Fruit fly (Drosophila melanogaster) whole organism, embryonic: ENCODE measurements around the gene CG6126.
A peak's percentile ranks its signal among the peaks of the same experiment; 100 is the strongest.

Source experiments
- Abd-B ChIP-seq: fragments of 200-800 bp; sonication (Bioruptor generic); optimal IDR thresholded peaks from 2 replicates; lab custom pipeline; 2018; ENCODE audit warnings: missing biosample characterization, mild to moderate bottlenecking, missing genetic modification characterization, moderate library complexity
- Atf3 ChIP-seq: fragments of 200-800 bp; sonication (Bioruptor generic); optimal IDR thresholded peaks from 3 replicates; lab custom pipeline; 2016; ENCODE audit warnings: missing biosample characterization, missing genetic modification characterization
- Atf6 ChIP-seq: fragments of 200-800 bp; sonication (Bioruptor generic); IDR thresholded peaks from 2 replicates; pipeline ENCODE4 v1.3.6; 2022; ENCODE audit warnings: missing biosample characterization, missing genetic modification characterization
- B-H1 ChIP-seq: fragments of 200-800 bp; sonication (Bioruptor generic); IDR thresholded peaks from 3 replicates; pipeline ENCODE4 v1.3.6; 2022; ENCODE audit warnings: missing biosample characterization, missing genetic modification characterization
- Bgb ChIP-seq: fragments of 200-800 bp; sonication (Bioruptor generic); IDR thresholded peaks from 2 replicates; pipeline ENCODE4 v1.3.6; 2022; ENCODE audit warnings: missing biosample characterization, missing genetic modification characterization; ENCODE audit not compliant: partially characterized antibody
- CG10274 ChIP-seq: fragments of 200-800 bp; sonication (Bioruptor generic); optimal IDR thresholded peaks from 3 replicates; lab custom pipeline; 2017; ENCODE audit warnings: missing biosample characterization, mild to moderate bottlenecking, missing genetic modification characterization
- CG12071 ChIP-seq: fragments of 200-800 bp; sonication (Bioruptor generic); optimal IDR thresholded peaks from 3 replicates; lab custom pipeline; 2018; ENCODE audit warnings: missing biosample characterization, mild to moderate bottlenecking, missing genetic modification characterization
- CG1602 ChIP-seq: fragments of 200-800 bp; sonication (Bioruptor generic); optimal IDR thresholded peaks from 3 replicates; lab custom pipeline; 2016; ENCODE audit warnings: missing biosample characterization, missing genetic modification characterization
- CG1647 ChIP-seq: fragments of 200-800 bp; sonication (Bioruptor generic); optimal IDR thresholded peaks from 3 replicates; lab custom pipeline; 2016; ENCODE audit warnings: missing biosample characterization, missing genetic modification characterization
- CG16815 ChIP-seq: fragments of 200-800 bp; sonication (Bioruptor generic); optimal IDR thresholded peaks from 3 replicates; lab custom pipeline; 2017; ENCODE audit warnings: missing biosample characterization, mild to moderate bottlenecking, missing genetic modification characterization
- CG18599 ChIP-seq: fragments of 200-800 bp; sonication (Bioruptor generic); optimal IDR thresholded peaks from 3 replicates; lab custom pipeline; 2017; ENCODE audit warnings: missing biosample characterization, missing genetic modification characterization, mild to moderate bottlenecking, moderate library complexity, missing genetic modification reagents
- CG31365 ChIP-seq: fragments of 200-800 bp; sonication (Bioruptor generic); optimal IDR thresholded peaks from 2 replicates; lab custom pipeline; 2018; ENCODE audit warnings: missing biosample characterization, mild to moderate bottlenecking, missing genetic modification characterization
- CG32532 ChIP-seq: fragments of 200-800 bp; sonication (Bioruptor generic); IDR thresholded peaks from 2 replicates; pipeline ENCODE4 v1.3.6; 2022; ENCODE audit warnings: missing biosample characterization, missing genetic modification characterization
- CG4707 ChIP-seq: fragments of 200-800 bp; sonication (Bioruptor generic); optimal IDR thresholded peaks from 2 replicates; lab custom pipeline; 2018; ENCODE audit warnings: missing biosample characterization, mild to moderate bottlenecking, missing genetic modification characterization, moderate library complexity
- CG6813 ChIP-seq: fragments of 200-800 bp; sonication (Bioruptor generic); optimal IDR thresholded peaks from 2 replicates; lab custom pipeline; 2017; ENCODE audit warnings: missing biosample characterization, missing genetic modification characterization, mild to moderate bottlenecking, moderate library complexity, missing genetic modification reagents
- CG8388 ChIP-seq: fragments of 200-800 bp; sonication (Bioruptor generic); optimal IDR thresholded peaks from 2 replicates; lab custom pipeline; 2019; ENCODE audit warnings: missing biosample characterization, mild to moderate bottlenecking, missing genetic modification characterization, moderate library complexity
- CG8765 ChIP-seq: fragments of 200-800 bp; sonication (Bioruptor generic); IDR thresholded peaks from 2 replicates; pipeline ENCODE4 v1.3.6; 2022; ENCODE audit warnings: missing biosample characterization, missing genetic modification characterization
- CG9817 ChIP-seq: fragments of 200-800 bp; sonication (Bioruptor generic); optimal IDR thresholded peaks from 2 replicates; lab custom pipeline; 2018; ENCODE audit warnings: missing biosample characterization, mild to moderate bottlenecking, missing genetic modification characterization, moderate library complexity
- D ChIP-seq, 2 experiments: fragments of 200-800 bp in 1 of 2; fragments of >200 bp in 1 of 2; sonication (Bioruptor generic) in 1 of 2; optimal IDR thresholded peaks; 2 replicates in 1 of 2; 3 replicates in 1 of 2; lab custom pipeline; 2017; ENCODE audit warnings: mild to moderate bottlenecking in 1 of 2, missing biosample characterization in 1 of 2, missing genetic modification characterization in 1 of 2, missing genetic modification reagents in 1 of 2
- Dbx ChIP-seq: fragments of 200-800 bp; sonication (Bioruptor generic); IDR thresholded peaks from 3 replicates; pipeline ENCODE4 v1.3.6; 2022; ENCODE audit warnings: missing biosample characterization, missing genetic modification characterization
- Deaf1 ChIP-seq: fragments of 200-800 bp; optimal IDR thresholded peaks from 3 replicates; lab custom pipeline; 2019; ENCODE audit warnings: missing biosample characterization, mild to moderate bottlenecking, missing genetic modification characterization, moderate library complexity
- Dip2 ChIP-seq: fragments of 200-800 bp; sonication (Bioruptor generic); IDR thresholded peaks from 2 replicates; pipeline ENCODE4 v1.3.6; 2022; ENCODE audit warnings: missing biosample characterization, missing genetic modification characterization
- Dip3 ChIP-seq: fragments of 200-800 bp; sonication (Bioruptor generic); optimal IDR thresholded peaks from 3 replicates; lab custom pipeline; 2016; ENCODE audit warnings: missing biosample characterization, missing genetic modification characterization
- Doc2 ChIP-seq: fragments of 200-800 bp; sonication (Bioruptor generic); IDR thresholded peaks from 2 replicates; pipeline ENCODE4 v1.3.6; 2022; ENCODE audit warnings: missing biosample characterization, missing genetic modification characterization
- Dp ChIP-seq: fragments of 200-800 bp; sonication (Bioruptor generic); optimal IDR thresholded peaks from 2 replicates; lab custom pipeline; 2018; ENCODE audit warnings: missing biosample characterization, mild to moderate bottlenecking, missing genetic modification characterization, moderate library complexity
- NK7.1 ChIP-seq: fragments of 200-800 bp; sonication (Bioruptor generic); optimal IDR thresholded peaks from 3 replicates; lab custom pipeline; 2016; ENCODE audit warnings: missing biosample characterization, missing genetic modification characterization
- Neu2 ChIP-seq: fragments of 200-800 bp; sonication (Bioruptor generic); optimal IDR thresholded peaks from 3 replicates; lab custom pipeline; 2016; ENCODE audit warnings: missing biosample characterization, missing genetic modification characterization, borderline replicate concordance
- Oli ChIP-seq: fragments of 200-800 bp; sonication (Bioruptor generic); optimal IDR thresholded peaks from 2 replicates; lab custom pipeline; 2018; ENCODE audit warnings: missing biosample characterization, mild to moderate bottlenecking, missing genetic modification characterization, moderate library complexity
- Scr ChIP-seq: fragments of 200-800 bp; sonication (Bioruptor generic); IDR thresholded peaks from 2 replicates; pipeline ENCODE4 v1.3.6; 2022; ENCODE audit warnings: missing biosample characterization, missing genetic modification characterization; ENCODE audit not compliant: partially characterized antibody
- Sry-δ ChIP-seq: fragments of 200-800 bp; sonication (Bioruptor generic); optimal IDR thresholded peaks from 2 replicates; lab custom pipeline; 2016; ENCODE audit warnings: missing biosample characterization, missing genetic modification characterization
- Stat92E ChIP-seq, 3 experiments: fragments of >200 bp in 2 of 3; fragments of 200-800 bp in 1 of 3; sonication (Bioruptor generic) in 1 of 3; optimal IDR thresholded peaks; 2 replicates each; lab custom pipeline; 2017 to 2019; ENCODE audit warnings: missing biosample characterization in 3 of 3, missing genetic modification characterization in 3 of 3, mild to moderate bottlenecking in 1 of 3, moderate library complexity in 1 of 3
- ara ChIP-seq: fragments of 200-800 bp; sonication (Bioruptor generic); IDR thresholded peaks from 2 replicates; pipeline ENCODE4 v1.3.6; 2022; ENCODE audit warnings: missing biosample characterization, missing genetic modification characterization
- crol ChIP-seq: fragments of 200-800 bp; sonication (Bioruptor generic); IDR thresholded peaks from 2 replicates; pipeline ENCODE4 v1.3.6; 2022; ENCODE audit warnings: missing biosample characterization, missing genetic modification characterization
- cwo ChIP-seq: fragments of 200-800 bp; sonication (Bioruptor generic); optimal IDR thresholded peaks from 3 replicates; lab custom pipeline; 2017; ENCODE audit warnings: missing biosample characterization, missing genetic modification characterization, mild to moderate bottlenecking, moderate library complexity, missing genetic modification reagents
- dati ChIP-seq: fragments of 200-800 bp; sonication (Bioruptor generic); IDR thresholded peaks from 2 replicates; pipeline ENCODE4 v1.3.6; 2022; ENCODE audit warnings: missing biosample characterization, missing genetic modification characterization
- grn ChIP-seq: fragments of 200-800 bp; sonication (Bioruptor generic); optimal IDR thresholded peaks from 3 replicates; lab custom pipeline; 2017; ENCODE audit warnings: missing biosample characterization, missing genetic modification characterization
- klu ChIP-seq: fragments of 200-800 bp; sonication (Bioruptor generic); IDR thresholded peaks from 2 replicates; pipeline ENCODE4 v1.3.6; 2022; ENCODE audit warnings: missing biosample characterization, missing genetic modification characterization
- knrl ChIP-seq: fragments of 200-800 bp; sonication (Bioruptor generic); IDR thresholded peaks from 3 replicates; pipeline ENCODE4 v1.3.6; 2022; ENCODE audit warnings: missing biosample characterization, missing genetic modification characterization; ENCODE audit not compliant: partially characterized antibody
- luna ChIP-seq: fragments of 200-800 bp; sonication (Bioruptor generic); optimal IDR thresholded peaks from 2 replicates; lab custom pipeline; 2016; ENCODE audit warnings: missing biosample characterization, missing genetic modification characterization
- nau ChIP-seq: fragments of 200-800 bp; sonication (Bioruptor generic); optimal IDR thresholded peaks from 3 replicates; lab custom pipeline; 2017; ENCODE audit warnings: missing biosample characterization, mild to moderate bottlenecking, missing genetic modification characterization, missing genetic modification reagents
- org-1 ChIP-seq: fragments of 200-800 bp; sonication (Bioruptor generic); optimal IDR thresholded peaks from 2 replicates; lab custom pipeline; 2017; ENCODE audit warnings: missing biosample characterization, missing genetic modification characterization
- repo ChIP-seq: fragments of 200-800 bp; sonication (Bioruptor generic); optimal IDR thresholded peaks from 2 replicates; lab custom pipeline; 2016; ENCODE audit warnings: missing biosample characterization, missing genetic modification characterization
- row ChIP-seq: fragments of 200-800 bp; sonication (Bioruptor generic); IDR thresholded peaks from 3 replicates; pipeline ENCODE4 v1.3.6; 2022; ENCODE audit warnings: missing biosample characterization, missing genetic modification characterization
- sqz ChIP-seq: fragments of 200-800 bp; sonication (Bioruptor generic); optimal IDR thresholded peaks from 3 replicates; lab custom pipeline; 2018; ENCODE audit warnings: missing biosample characterization, mild to moderate bottlenecking, missing genetic modification characterization
- tin ChIP-seq: fragments of 200-800 bp; sonication (Bioruptor generic); optimal IDR thresholded peaks from 3 replicates; lab custom pipeline; 2016; ENCODE audit warnings: missing biosample characterization, missing genetic modification characterization
- tll ChIP-seq, 2 experiments: fragments of 200-800 bp in 1 of 2; fragments of >200 bp in 1 of 2; sonication (Bioruptor generic) in 1 of 2; optimal IDR thresholded peaks; 2 replicates each; lab custom pipeline; 2017 to 2019; ENCODE audit warnings: missing biosample characterization in 2 of 2, missing genetic modification characterization in 2 of 2, mild to moderate bottlenecking in 1 of 2, moderate library complexity in 1 of 2
- usp ChIP-seq: fragments of >200 bp; optimal IDR thresholded peaks from 2 replicates; lab custom pipeline; 2017; ENCODE audit warnings: missing biosample characterization, missing genetic modification characterization

The CG6126 gene

DNA sequence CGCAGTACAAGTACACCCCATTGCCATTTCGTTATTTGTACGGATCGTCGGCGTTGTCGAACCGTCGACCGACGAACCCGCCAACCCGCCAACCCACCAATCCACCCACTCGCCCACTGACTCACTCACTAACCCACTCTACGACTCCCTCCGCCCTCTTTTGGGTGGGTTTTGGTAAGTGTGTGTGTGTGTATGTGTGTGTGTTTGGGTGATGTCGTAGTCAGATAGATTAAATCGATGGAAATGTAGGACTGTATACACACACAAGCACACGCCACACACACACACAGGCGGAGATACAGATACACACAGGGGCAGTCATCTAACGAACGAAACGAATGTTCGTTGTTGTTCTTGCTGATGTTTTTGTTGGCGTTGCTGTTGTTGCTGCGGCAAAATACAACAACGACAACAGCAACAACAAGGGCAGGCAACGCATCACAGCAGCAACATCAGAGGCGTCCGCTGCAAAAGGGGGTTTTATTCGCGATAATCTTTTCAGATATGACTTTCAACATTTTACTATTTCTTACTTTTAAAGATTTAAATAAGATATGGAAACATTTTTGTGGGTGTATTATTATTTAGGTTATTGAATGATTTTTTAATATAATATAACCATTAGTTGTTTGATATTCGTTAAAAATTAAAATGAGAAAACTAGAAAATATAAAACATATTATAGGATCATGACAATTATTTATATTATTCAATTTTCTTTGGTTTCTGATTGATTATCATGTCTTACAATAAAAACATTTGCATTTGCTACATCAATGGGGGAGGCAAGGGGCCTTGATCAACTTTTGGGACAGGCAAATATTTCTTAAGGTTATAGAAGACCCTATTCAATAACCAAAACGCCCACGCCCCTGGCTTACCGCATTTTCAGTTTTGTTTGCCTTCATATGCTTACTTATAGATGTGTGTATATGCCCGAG is 18.7 kb upstream of the CG6126 start (continued):
- TF ChIP-seq Dp (GFP tag; lab: Kevin White, UChicago) (no peak), Bgb (peak; percentile 29; the same call in 1 of the 2 replicates), CG10274 (GFP tag; lab: Kevin White, UChicago) (peak; percentile 83), knrl (GFP tag; lab: Robert Waterston, UW) (no peak), sqz (peak; percentile 92), CG12071 (GFP tag; lab: Kevin White, UChicago) (peak; percentile 0), tll (GFP tag; optimal IDR thresholded peaks at IDR 0.05; lab: Kevin White, UChicago) (peak in 1 of 2 experiments; percentile 43), grn (GFP tag; lab: Kevin White, UChicago) (peak; percentile 87), org-1 (GFP tag; lab: Kevin White, UChicago) (peak; percentile 88), CG1602 (GFP tag; lab: Kevin White, UChicago) (peak; percentile 92), Atf6 (GFP tag; lab: Robert Waterston, UW) (no peak), tin (peak; percentile 91), CG32532 (GFP tag; lab: Robert Waterston, UW) (peak; percentile 44), CG18599 (GFP tag; lab: Kevin White, UChicago) (peak; percentile 87), B-H1 (GFP tag; lab: Robert Waterston, UW) (peak; percentile 38), cwo (GFP tag; lab: Kevin White, UChicago) (peak; percentile 57), CG16815 (peak; percentile 91), klu (GFP tag; lab: Robert Waterston, UW) (no peak), usp (GFP tag; lab: Kevin White, UChicago) (no peak), luna (GFP tag; lab: Kevin White, UChicago) (no peak), row (peak; percentile 81), Dbx (GFP tag; lab: Robert Waterston, UW) (no peak), dati (GFP tag; lab: Robert Waterston, UW) (peak; percentile 61), Abd-B (GFP tag; lab: Kevin White, UChicago) (peak; percentile 92), CG1647 (GFP tag; lab: Kevin White, UChicago) (no peak), nau (GFP tag; lab: Kevin White, UChicago) (peak; percentile 61), Dip2 (no peak; the same call in 1 of the 2 replicates), CG9817 (tag; lab: Kevin White, UChicago) (peak; percentile 66), Deaf1 (tag; lab: Kevin White, UChicago) (peak; percentile 78), CG31365 (tag; lab: Kevin White, UChicago) (no peak), Neu2 (no peak), CG8765 (GFP tag; lab: Robert Waterston, UW) (peak; percentile 40; the same call in 1 of the 2 replicates), NK7.1 (GFP tag; lab: Kevin White, UChicago) (peak; percentile 26), Atf3 (GFP tag; lab: Kevin White, UChicago) (no peak), Sry-δ (no peak), D (optimal IDR thresholded peaks at IDR 0.05; lab: Kevin White, UChicago) (no peak), D (GFP tag; optimal IDR thresholded peaks at IDR 0.05; lab: Kevin White, UChicago) (peak; percentile 95), Dip3 (no peak), Oli (tag; lab: Kevin White, UChicago) (peak; percentile 98), CG6813 (GFP tag; lab: Kevin White, UChicago) (peak; percentile 77), repo (GFP tag; lab: Kevin White, UChicago) (no peak), Scr (no peak), crol (GFP tag; lab: Robert Waterston, UW) (peak; percentile 79; the same call in 1 of the 2 replicates), Stat92E (GFP tag; optimal IDR thresholded peaks at IDR 0.05; lab: Kevin White, UChicago) (peak in 1 of 3 experiments; percentile 73), Doc2 (GFP tag; lab: Robert Waterston, UW) (no peak), ara (GFP tag; lab: Robert Waterston, UW) (peak; percentile 75), CG4707 (GFP tag; lab: Kevin White, UChicago) (no peak), CG8388 (GFP tag; lab: Kevin White, UChicago) (peak; percentile 92)
